Worm (Caenorhabditis elegans): Measurements from ENCODE around the gene sod-1.
"Not testable (repeated sequence)": the region's sequence is repeated elsewhere in the genome, so short reads cannot be mapped to it uniquely, and the experiment has no call there.

DNA sequence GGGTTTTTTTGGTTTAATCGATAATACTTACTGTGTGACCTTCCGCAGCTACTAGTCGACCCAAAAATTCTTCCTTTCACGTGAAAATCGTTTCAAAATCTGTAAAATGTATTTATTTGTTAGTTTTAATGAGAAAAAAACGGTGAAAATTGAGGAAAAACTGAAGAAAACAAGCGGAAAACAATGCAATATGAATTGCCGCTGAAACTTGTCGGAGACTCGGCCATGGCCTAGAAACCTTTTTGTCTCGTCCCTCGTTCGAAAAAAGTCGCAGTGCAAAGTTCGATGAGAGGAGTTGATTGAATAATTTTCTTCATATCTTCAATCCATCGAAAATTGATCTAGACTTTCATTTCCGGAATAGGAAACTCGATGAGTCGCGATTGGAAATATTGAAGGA is 4.0 kb upstream of the sod-1 start, which contains the start of gene C15F1.8:
- not testable (repeated sequence) for TF ChIP-seq ceh-13 (GFP tag; optimal IDR thresholded peaks at IDR 0.05); ama-1 (optimal IDR thresholded peaks at IDR 0.05); aly-1 (tag; optimal IDR thresholded peaks at IDR 0.05); tbx-37 (GFP tag; conservative IDR thresholded peaks at IDR 0.05); ceh-36 (tag; optimal IDR thresholded peaks at IDR 0.05); flt-1 (GFP tag; IDR thresholded peaks at IDR 0.05); pes-1 (GFP tag; IDR thresholded peaks at IDR 0.05); F13C5.2 (tag; optimal IDR thresholded peaks at IDR 0.05); scrt-1 (GFP tag; IDR thresholded peaks at IDR 0.05); B0310.2 (tag; optimal IDR thresholded peaks at IDR 0.05); ets-7 (tag; optimal IDR thresholded peaks at IDR 0.05)

Data from whole organism, early embryonic.